Fruit fly (Drosophila melanogaster) whole organism, embryonic: ENCODE results near the gene stwl.

Experiments
- Abd-B ChIP-seq: fragments of 200-800 bp; sonication (Bioruptor generic); optimal IDR thresholded peaks from 2 replicates; lab custom pipeline; 2018; ENCODE audit warnings: missing biosample characterization, mild to moderate bottlenecking, missing genetic modification characterization, moderate library complexity
- Awh ChIP-seq: fragments of 200-800 bp; sonication (Bioruptor generic); IDR thresholded peaks from 2 replicates; pipeline ENCODE4, ENCODE4 v1.3.6; 2022; ENCODE audit warnings: missing biosample characterization, missing genetic modification characterization
- CG1024 ChIP-seq: fragments of 200-800 bp; sonication (Bioruptor generic); IDR thresholded peaks from 2 replicates; pipeline ENCODE4 v1.3.6; 2022; ENCODE audit warnings: missing biosample characterization, missing genetic modification characterization
- CG10543 ChIP-seq: fragments of 200-800 bp; sonication (Bioruptor generic); optimal IDR thresholded peaks from 3 replicates; lab custom pipeline; 2017; ENCODE audit warnings: missing biosample characterization, mild to moderate bottlenecking, missing genetic modification characterization, moderate library complexity
- CG10959 ChIP-seq: fragments of 200-800 bp; sonication (Bioruptor generic); IDR thresholded peaks from 2 replicates; pipeline ENCODE4 v1.3.6; 2022; ENCODE audit warnings: missing biosample characterization, missing genetic modification characterization
- CG12219 ChIP-seq: fragments of 200-800 bp; sonication (Bioruptor generic); optimal IDR thresholded peaks from 3 replicates; lab custom pipeline; 2018; ENCODE audit warnings: missing biosample characterization, mild to moderate bottlenecking, missing genetic modification characterization
- CG1233 ChIP-seq: fragments of 200-800 bp; sonication (Bioruptor generic); optimal IDR thresholded peaks from 4 replicates; lab custom pipeline; 2018; ENCODE audit warnings: missing biosample characterization, mild to moderate bottlenecking, missing genetic modification characterization
- CG14050 ChIP-seq: fragments of 200-800 bp; sonication (Bioruptor generic); IDR thresholded peaks from 3 replicates; pipeline ENCODE4 v1.3.6; 2022; ENCODE audit warnings: missing biosample characterization, missing genetic modification characterization
- CG14441 ChIP-seq: fragments of 200-800 bp; sonication (Bioruptor generic); IDR thresholded peaks from 2 replicates; pipeline ENCODE4 v1.3.6; 2022; ENCODE audit warnings: missing biosample characterization, missing genetic modification characterization
- CG14860 ChIP-seq: fragments of 200-800 bp; sonication (Bioruptor generic); IDR thresholded peaks from 3 replicates; pipeline ENCODE4 v1.3.6; 2022; ENCODE audit warnings: missing biosample characterization, missing genetic modification characterization; ENCODE audit not compliant: partially characterized antibody
- CG15073 ChIP-seq: fragments of 200-800 bp; sonication (Bioruptor generic); optimal IDR thresholded peaks from 2 replicates; lab custom pipeline; 2016; ENCODE audit warnings: missing biosample characterization, missing genetic modification characterization
- CG15514 ChIP-seq: fragments of 200-800 bp; sonication (Bioruptor generic); optimal IDR thresholded peaks from 3 replicates; lab custom pipeline; 2017; ENCODE audit warnings: missing biosample characterization, missing genetic modification characterization, mild to moderate bottlenecking, moderate library complexity, missing genetic modification reagents
- CG17186 ChIP-seq: fragments of 200-800 bp; sonication (Bioruptor generic); optimal IDR thresholded peaks from 3 replicates; lab custom pipeline; 2017; ENCODE audit warnings: missing biosample characterization, missing genetic modification reagents, missing genetic modification characterization
- CG17328 ChIP-seq: fragments of 200-800 bp; sonication (Bioruptor generic); IDR thresholded peaks from 2 replicates; pipeline ENCODE4 v1.3.6; 2022; ENCODE audit warnings: missing biosample characterization, missing genetic modification characterization
- CG17361 ChIP-seq: fragments of 200-800 bp; sonication (Bioruptor generic); IDR thresholded peaks from 3 replicates; pipeline ENCODE4 v1.3.6; 2022; ENCODE audit warnings: missing biosample characterization, missing genetic modification characterization
- CG3065 ChIP-seq: fragments of 200-800 bp; sonication (Bioruptor generic); optimal IDR thresholded peaks from 2 replicates; lab custom pipeline; 2016; ENCODE audit warnings: missing biosample characterization, missing genetic modification characterization
- CG34376 ChIP-seq: fragments of 200-800 bp; sonication (Bioruptor generic); optimal IDR thresholded peaks from 2 replicates; lab custom pipeline; 2018; ENCODE audit warnings: missing biosample characterization, mild to moderate bottlenecking, missing genetic modification characterization
- CG5953 ChIP-seq: fragments of 200-800 bp; sonication (Bioruptor generic); IDR thresholded peaks from 2 replicates; pipeline ENCODE4 v1.3.6; 2022; ENCODE audit warnings: missing biosample characterization, missing genetic modification characterization
- CG8089 ChIP-seq: fragments of 200-800 bp; sonication (Bioruptor generic); optimal IDR thresholded peaks from 3 replicates; lab custom pipeline; 2016; ENCODE audit warnings: missing biosample characterization, missing genetic modification characterization
- CG9437 ChIP-seq: fragments of 200-800 bp; sonication (Bioruptor generic); optimal IDR thresholded peaks from 2 replicates; lab custom pipeline; 2018; ENCODE audit warnings: missing biosample characterization, mild to moderate bottlenecking, missing genetic modification characterization
- D19A ChIP-seq: fragments of 200-800 bp; optimal IDR thresholded peaks from 3 replicates; lab custom pipeline; 2019; ENCODE audit warnings: missing biosample characterization, mild to moderate bottlenecking, missing genetic modification characterization, moderate library complexity
- Doc3 ChIP-seq: fragments of 200-800 bp; sonication (Bioruptor generic); IDR thresholded peaks from 3 replicates; pipeline ENCODE4 v1.3.6; 2022; ENCODE audit warnings: missing biosample characterization, missing genetic modification characterization; ENCODE audit not compliant: partially characterized antibody
- Elba2 ChIP-seq: fragments of 200-800 bp; sonication (Bioruptor generic); optimal IDR thresholded peaks from 3 replicates; lab custom pipeline; 2016; ENCODE audit warnings: missing biosample characterization, missing genetic modification characterization
- GATAe ChIP-seq: fragments of 200-800 bp; sonication (Bioruptor generic); conservative IDR thresholded peaks from 2 replicates; pipeline ENCODE4 v1.3.6; 2022; ENCODE audit warnings: missing biosample characterization, missing genetic modification characterization
- H2.0 ChIP-seq: fragments of 200-800 bp; sonication (Bioruptor generic); IDR thresholded peaks from 2 replicates; pipeline ENCODE4 v1.3.6; 2022; ENCODE audit warnings: missing biosample characterization, missing genetic modification characterization
- MTF-1 ChIP-seq: fragments of 200-800 bp; sonication (Bioruptor generic); optimal IDR thresholded peaks from 2 replicates; lab custom pipeline; 2018; ENCODE audit warnings: missing biosample characterization, mild to moderate bottlenecking, missing genetic modification characterization, borderline replicate concordance
- Pdp1 ChIP-seq, 2 experiments: fragments of 200-800 bp; sonication (Bioruptor generic); optimal IDR thresholded peaks; 3 replicates each; lab custom pipeline; 2016; ENCODE audit warnings: missing biosample characterization in 2 of 2, missing genetic modification characterization in 2 of 2, mild to moderate bottlenecking in 1 of 2, moderate library complexity in 1 of 2
- Sry-β ChIP-seq: fragments of 200-800 bp; sonication (Bioruptor generic); optimal IDR thresholded peaks from 2 replicates; lab custom pipeline; 2018; ENCODE audit warnings: missing biosample characterization, mild to moderate bottlenecking, missing genetic modification characterization, moderate library complexity
- TFAM ChIP-seq: fragments of 200-800 bp; sonication (Bioruptor generic); optimal IDR thresholded peaks from 2 replicates; lab custom pipeline; 2017; ENCODE audit warnings: missing biosample characterization, missing genetic modification characterization, inconsistent platforms
- bowl ChIP-seq: fragments of 200-800 bp; sonication (Bioruptor generic); IDR thresholded peaks from 2 replicates; pipeline ENCODE4 v1.3.6; 2022; ENCODE audit warnings: missing biosample characterization, missing genetic modification characterization
- cwo ChIP-seq: fragments of 200-800 bp; sonication (Bioruptor generic); optimal IDR thresholded peaks from 3 replicates; lab custom pipeline; 2017; ENCODE audit warnings: missing biosample characterization, missing genetic modification characterization, mild to moderate bottlenecking, moderate library complexity, missing genetic modification reagents
- dan ChIP-seq: fragments of 200-800 bp; sonication (Bioruptor generic); IDR thresholded peaks from 2 replicates; pipeline ENCODE4 v1.3.6; 2022; ENCODE audit warnings: missing biosample characterization, missing genetic modification characterization
- dati ChIP-seq: fragments of 200-800 bp; sonication (Bioruptor generic); IDR thresholded peaks from 2 replicates; pipeline ENCODE4 v1.3.6; 2022; ENCODE audit warnings: missing biosample characterization, missing genetic modification characterization
- eyg ChIP-seq: fragments of 200-800 bp; sonication (Bioruptor generic); optimal IDR thresholded peaks from 3 replicates; lab custom pipeline; 2016; ENCODE audit warnings: missing biosample characterization, missing genetic modification characterization
- fu2 ChIP-seq: fragments of 200-800 bp; sonication (Bioruptor generic); optimal IDR thresholded peaks from 2 replicates; lab custom pipeline; 2016; ENCODE audit warnings: missing biosample characterization, missing genetic modification characterization
- grau ChIP-seq: fragments of 200-800 bp; optimal IDR thresholded peaks from 3 replicates; lab custom pipeline; 2019; ENCODE audit warnings: missing biosample characterization, mild to moderate bottlenecking, missing genetic modification characterization, moderate library complexity
- gsb ChIP-seq: fragments of 200-800 bp; sonication (Bioruptor generic); IDR thresholded peaks from 2 replicates; pipeline ENCODE4 v1.3.6; 2022; ENCODE audit warnings: missing biosample characterization, missing genetic modification characterization
- hb ChIP-seq: fragments of 200-800 bp; sonication (Bioruptor generic); IDR thresholded peaks from 3 replicates; pipeline ENCODE4 v1.3.6; 2022; ENCODE audit warnings: missing biosample characterization, missing genetic modification characterization; ENCODE audit not compliant: partially characterized antibody
- jumu ChIP-seq: fragments of 200-800 bp; sonication (Bioruptor generic); optimal IDR thresholded peaks from 3 replicates; lab custom pipeline; 2016; ENCODE audit warnings: missing biosample characterization, missing genetic modification characterization
- knrl ChIP-seq: fragments of 200-800 bp; sonication (Bioruptor generic); IDR thresholded peaks from 3 replicates; pipeline ENCODE4 v1.3.6; 2022; ENCODE audit warnings: missing biosample characterization, missing genetic modification characterization; ENCODE audit not compliant: partially characterized antibody
- luna ChIP-seq: fragments of 200-800 bp; sonication (Bioruptor generic); optimal IDR thresholded peaks from 2 replicates; lab custom pipeline; 2016; ENCODE audit warnings: missing biosample characterization, missing genetic modification characterization
- pzg ChIP-seq: fragments of 200-800 bp; sonication (Bioruptor generic); optimal IDR thresholded peaks from 3 replicates; lab custom pipeline; 2018; ENCODE audit warnings: missing biosample characterization, mild to moderate bottlenecking, missing genetic modification characterization, moderate library complexity
- sd ChIP-seq: fragments of 200-800 bp; sonication (Bioruptor generic); optimal IDR thresholded peaks from 3 replicates; lab custom pipeline; 2018; ENCODE audit warnings: missing biosample characterization, mild to moderate bottlenecking, missing genetic modification characterization, moderate library complexity
- sens-2 ChIP-seq: fragments of 200-800 bp; sonication (Bioruptor generic); IDR thresholded peaks from 2 replicates; pipeline ENCODE4 v1.3.6; 2022; ENCODE audit warnings: missing biosample characterization, missing genetic modification characterization
- seq ChIP-seq: fragments of 200-800 bp; sonication (Bioruptor generic); IDR thresholded peaks from 2 replicates; pipeline ENCODE4 v1.3.6; 2022; ENCODE audit warnings: missing biosample characterization, missing genetic modification characterization
- sisA ChIP-seq: fragments of 200-800 bp; sonication (Bioruptor generic); IDR thresholded peaks from 2 replicates; pipeline ENCODE4 v1.3.6; 2022; ENCODE audit warnings: missing biosample characterization, missing genetic modification characterization
- unpg ChIP-seq: fragments of 200-800 bp; sonication (Bioruptor generic); optimal IDR thresholded peaks from 3 replicates; lab custom pipeline; 2018; ENCODE audit warnings: missing biosample characterization, mild to moderate bottlenecking, missing genetic modification characterization, moderate library complexity
- zen ChIP-seq: fragments of 200-800 bp; sonication (Bioruptor generic); optimal IDR thresholded peaks from 3 replicates; lab custom pipeline; 2018; ENCODE audit warnings: missing biosample characterization, mild to moderate bottlenecking, missing genetic modification characterization, moderate library complexity
- zfh1 ChIP-seq: fragments of 200-800 bp; sonication (Bioruptor generic); IDR thresholded peaks from 3 replicates; pipeline ENCODE4 v1.3.6; 2022; ENCODE audit warnings: missing biosample characterization, missing genetic modification characterization
- zfh2 ChIP-seq: fragments of 200-800 bp; sonication (Bioruptor generic); optimal IDR thresholded peaks from 2 replicates; lab custom pipeline; 2016; ENCODE audit warnings: missing biosample characterization, missing genetic modification characterization

The stwl gene

DNA sequence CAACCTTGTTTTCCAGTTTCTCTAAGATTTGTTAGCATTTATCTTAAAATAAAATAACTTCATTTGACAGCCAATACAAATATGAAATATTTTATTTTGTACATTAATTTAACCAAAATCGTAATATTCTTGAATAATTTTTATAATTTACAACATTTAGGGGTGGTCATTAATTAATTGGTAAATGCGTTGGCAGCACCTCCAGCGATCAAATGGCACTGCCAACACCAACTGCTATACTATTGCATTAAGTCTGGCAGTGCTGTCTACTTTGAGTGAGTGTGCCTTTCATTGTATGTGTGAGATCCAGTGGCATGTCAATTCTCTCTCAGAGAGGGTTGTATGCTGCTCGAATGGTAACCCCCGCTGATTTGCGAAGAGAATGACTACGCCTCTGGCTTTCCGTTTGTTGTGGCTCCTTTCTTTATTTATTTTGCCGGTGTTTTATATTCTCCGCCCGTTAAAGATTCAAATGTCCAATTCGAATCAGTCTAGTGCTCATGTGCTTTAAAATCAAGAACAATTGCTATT is 472 bp upstream of the stwl start, which contains the start of gene CG3919 (continued):
- TF ChIP-seq CG12219 (GFP tag; lab: Kevin White, UChicago), result peak; percentile 11
- TF ChIP-seq CG9437 (GFP tag; lab: Kevin White, UChicago), result peak; percentile 53
- no peak for TF ChIP-seq CG14441 (GFP tag; lab: Robert Waterston, UW)
- TF ChIP-seq H2.0 (GFP tag; lab: Robert Waterston, UW), result peak; percentile 46; the same call in 1 of the 2 replicates
- TF ChIP-seq eyg, result peak; percentile 90
- TF ChIP-seq TFAM (GFP tag; lab: Kevin White, UChicago), result no peak
- peak; percentile 80 for TF ChIP-seq zen
- no peak for TF ChIP-seq gsb (GFP tag; lab: Robert Waterston, UW)
- no peak for TF ChIP-seq CG1024
- peak; percentile 20 to 21 for TF ChIP-seq Pdp1 (GFP tag; optimal IDR thresholded peaks at IDR 0.05; lab: Kevin White, UChicago)
- peak; percentile 39 for TF ChIP-seq zfh2
- peak; percentile 44 for TF ChIP-seq CG8089 (GFP tag; lab: Kevin White, UChicago)
- TF ChIP-seq Awh (GFP tag; lab: Robert Waterston, UW), result peak; percentile 60; the same call in 1 of the 2 replicates
- TF ChIP-seq CG10543 (GFP tag; lab: Kevin White, UChicago), result peak; percentile 36
- TF ChIP-seq CG17361 (GFP tag; lab: Robert Waterston, UW), result peak; percentile 81
- 0 out of 2 replicates have a peak, but pooled peaks have one; percentile 24 for TF ChIP-seq sens-2 (GFP tag; lab: Robert Waterston, UW)
- peak; percentile 52 for TF ChIP-seq D19A (tag; lab: Kevin White, UChicago)
- no peak for TF ChIP-seq CG17186 (GFP tag; lab: Kevin White, UChicago)
- no peak for TF ChIP-seq dan (GFP tag; lab: Robert Waterston, UW)
- TF ChIP-seq zfh1 (GFP tag; lab: Robert Waterston, UW), result peak; percentile 70; the same call in 2 of the 3 replicates
- TF ChIP-seq GATAe (GFP tag; lab: Robert Waterston, UW), result no peak
- no peak for TF ChIP-seq CG5953 (GFP tag; lab: Robert Waterston, UW)
- TF ChIP-seq seq, result peak; percentile 46; the same call in 1 of the 2 replicates
- peak; percentile 55 for TF ChIP-seq Sry-β (GFP tag; lab: Kevin White, UChicago)
- TF ChIP-seq knrl (GFP tag; lab: Robert Waterston, UW), result no peak
- no peak for TF ChIP-seq sd (tag; lab: Kevin White, UChicago)
- TF ChIP-seq pzg (GFP tag; lab: Kevin White, UChicago), result peak; percentile 32
- TF ChIP-seq CG34376 (GFP tag; lab: Kevin White, UChicago), result no peak
- no peak for TF ChIP-seq cwo (GFP tag; lab: Kevin White, UChicago)
- TF ChIP-seq dati (GFP tag; lab: Robert Waterston, UW), result no peak
- TF ChIP-seq CG17328 (GFP tag; lab: Robert Waterston, UW), result peak; percentile 67
- TF ChIP-seq CG15073, result no peak
- peak; percentile 20 for TF ChIP-seq sisA
- TF ChIP-seq CG1233 (GFP tag; lab: Kevin White, UChicago), result peak; percentile 18
- TF ChIP-seq CG15514 (GFP tag; lab: Kevin White, UChicago), result peak; percentile 15
- TF ChIP-seq fu2 (GFP tag; lab: Kevin White, UChicago), result peak; percentile 12
- TF ChIP-seq CG14050, result 0 out of 3 replicates have a peak, but pooled peaks have one; percentile 21
- peak; percentile 19 for TF ChIP-seq luna (GFP tag; lab: Kevin White, UChicago)
- TF ChIP-seq grau (tag; lab: Kevin White, UChicago), result peak; percentile 67
- TF ChIP-seq hb, result no peak
- TF ChIP-seq unpg (GFP tag; lab: Kevin White, UChicago), result peak; percentile 56
- peak; percentile 88 for TF ChIP-seq Abd-B (GFP tag; lab: Kevin White, UChicago)
- TF ChIP-seq MTF-1 (GFP tag; lab: Kevin White, UChicago), result peak; percentile 43
- TF ChIP-seq bowl, result no peak
- TF ChIP-seq Elba2 (GFP tag; lab: Kevin White, UChicago), result peak; percentile 23
- TF ChIP-seq CG14860, result no peak
- TF ChIP-seq Doc3 (GFP tag; lab: Robert Waterston, UW), result 0 out of 3 replicates have a peak, but pooled peaks have one; percentile 8
- no peak for TF ChIP-seq CG3065 (GFP tag; lab: Kevin White, UChicago)
- TF ChIP-seq CG10959 (GFP tag; lab: Robert Waterston, UW), result peak; percentile 60; the same call in 1 of the 2 replicates
- peak; percentile 71 for TF ChIP-seq jumu (GFP tag; lab: Kevin White, UChicago)
